Worm (Caenorhabditis elegans) whole organism, young adult: Measurements from ENCODE around the gene ilys-1.

Experiments
- K12H6.12 ChIP-seq: fragments of 200-800 bp; sonication (Bioruptor generic); optimal IDR thresholded peaks from 2 replicates; lab custom pipeline; 2018; ENCODE audit warnings: mild to moderate bottlenecking, missing genetic modification characterization, missing compliant biosample characterization
- atf-7 ChIP-seq: sonication (generic microtip); optimal IDR thresholded peaks from 2 replicates; lab custom pipeline; 2017; ENCODE audit warnings: mild to moderate bottlenecking, missing genetic modification characterization, missing compliant biosample characterization
- ceh-40 ChIP-seq: fragments of 200-800 bp; sonication (Bioruptor generic); IDR thresholded peaks from 2 replicates; pipeline ENCODE4 v1.3.6; 2022; ENCODE audit warnings: missing genetic modification characterization, missing compliant biosample characterization
- madf-3 ChIP-seq: fragments of 200-800 bp; sonication (Bioruptor generic); IDR thresholded peaks from 2 replicates; pipeline ENCODE4 v1.3.6; 2022; ENCODE audit warnings: missing genetic modification reagents, missing genetic modification characterization, missing compliant biosample characterization
- nfya-1 ChIP-seq: sonication (generic microtip); optimal IDR thresholded peaks from 2 replicates; lab custom pipeline; 2017; ENCODE audit warnings: antibody characterized with exemption, missing compliant biosample characterization, missing genetic modification characterization, borderline replicate concordance; ENCODE audit not compliant: insufficient read depth
- sdz-38 ChIP-seq: sonication (generic microtip); optimal IDR thresholded peaks from 2 replicates; lab custom pipeline; 2016; ENCODE audit warnings: missing genotype, missing genetic modification characterization, missing compliant biosample characterization
- sea-2 ChIP-seq: fragments of 200-800 bp; sonication (Bioruptor generic); IDR thresholded peaks from 2 replicates; pipeline ENCODE4 v1.3.6; 2022; ENCODE audit warnings: missing genetic modification characterization, missing compliant biosample characterization
- snpc-4 ChIP-seq, 5 experiments: fragments of 150-350 bp in 1 of 5; sonication (generic microtip) in 4 of 5; optimal IDR thresholded peaks; 2 replicates each; lab custom pipeline; 2014 to 2018; ENCODE audit warnings: missing genetic modification characterization in 5 of 5, missing biosample characterization in 3 of 5, antibody characterized with exemption in 2 of 5, mild to moderate bottlenecking in 2 of 5, missing compliant biosample characterization in 2 of 5, missing genotype in 2 of 5, moderate library complexity in 2 of 5, missing genetic modification reagents in 1 of 5
- zfh-2 ChIP-seq: fragments of 200-800 bp; sonication (Bioruptor generic); conservative IDR thresholded peaks from 2 replicates; pipeline ENCODE4 v1.3.6; 2022; ENCODE audit warnings: missing genetic modification reagents, missing genetic modification characterization, missing compliant biosample characterization

DNA sequence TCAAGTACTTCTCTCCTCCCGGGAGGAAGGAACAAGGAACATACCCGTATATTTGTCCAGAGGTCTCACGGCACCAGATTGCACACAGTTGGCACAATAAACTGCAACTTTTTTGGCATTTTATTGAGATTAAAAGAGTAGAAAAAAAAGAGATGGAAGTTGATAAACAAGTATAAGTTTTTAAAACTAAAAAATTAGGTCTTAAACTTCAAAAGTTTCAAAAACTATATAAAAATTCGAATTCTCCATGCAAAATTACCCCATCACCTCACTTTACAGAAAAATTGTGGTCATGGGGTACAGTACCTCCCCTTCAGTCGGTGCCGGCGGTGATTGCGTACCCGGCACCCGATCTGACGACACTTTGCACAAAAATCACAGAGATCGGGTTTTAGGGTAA, 19.0 kb upstream of the ilys-1 start, which contains the start of gene C45G7.13:
- TF ChIP-seq sea-2 (GFP tag; lab: Robert Waterston, UW) (no peak), ceh-40 (GFP tag; lab: Robert Waterston, UW) (no peak), snpc-4 (GFP tag; optimal IDR thresholded peaks at IDR 0.05; lab: Kevin White, UChicago) (no peak), snpc-4 (tag; optimal IDR thresholded peaks at IDR 0.05; lab: Kevin White, UChicago) (no peak), atf-7 (tag; lab: Kevin White, UChicago) (no peak), madf-3 (GFP tag; lab: Robert Waterston, UW) (no peak), nfya-1 (tag; lab: Kevin White, UChicago) (no peak), sdz-38 (tag; lab: Kevin White, UChicago) (no peak), zfh-2 (GFP tag; lab: Robert Waterston, UW) (no peak), K12H6.12 (tag; lab: Kevin White, UChicago) (no peak)
